Fruit fly (Drosophila melanogaster) whole organism, embryonic: Measurements from ENCODE around the gene CG34451.

ENCODE experiments used
- CG10321 ChIP-seq: fragments of 200-800 bp; sonication (Bioruptor generic); IDR thresholded peaks from 2 replicates; pipeline ENCODE4 v1.3.6; 2022; ENCODE audit warnings: missing biosample characterization, missing genetic modification characterization
- CG11085 ChIP-seq: fragments of 200-800 bp; sonication (Bioruptor generic); IDR thresholded peaks from 2 replicates; pipeline ENCODE4 v1.3.6; 2022; ENCODE audit warnings: missing biosample characterization, missing genetic modification characterization
- CG16779 ChIP-seq: fragments of 200-800 bp; sonication (Bioruptor generic); IDR thresholded peaks from 2 replicates; pipeline ENCODE4 v1.3.6; 2022; ENCODE audit warnings: missing biosample characterization, missing genetic modification characterization
- CG4730 ChIP-seq: fragments of 200-800 bp; sonication (Bioruptor generic); IDR thresholded peaks from 2 replicates; pipeline ENCODE4 v1.3.6; 2022; ENCODE audit warnings: missing biosample characterization, missing genetic modification characterization
- Chrac-16 ChIP-seq: fragments of 200-800 bp; sonication (Bioruptor generic); optimal IDR thresholded peaks from 3 replicates; lab custom pipeline; 2016; ENCODE audit warnings: missing biosample characterization, missing genetic modification characterization
- Dll ChIP-seq: fragments of 200-800 bp; sonication (Bioruptor generic); IDR thresholded peaks from 4 replicates; pipeline ENCODE4 v1.3.6; 2022; ENCODE audit warnings: missing biosample characterization, missing genetic modification characterization; ENCODE audit not compliant: partially characterized antibody
- Doc3 ChIP-seq: fragments of 200-800 bp; sonication (Bioruptor generic); IDR thresholded peaks from 3 replicates; pipeline ENCODE4 v1.3.6; 2022; ENCODE audit warnings: missing biosample characterization, missing genetic modification characterization; ENCODE audit not compliant: partially characterized antibody
- Dp ChIP-seq: fragments of 200-800 bp; sonication (Bioruptor generic); optimal IDR thresholded peaks from 2 replicates; lab custom pipeline; 2018; ENCODE audit warnings: missing biosample characterization, mild to moderate bottlenecking, missing genetic modification characterization, moderate library complexity
- HLH3B ChIP-seq: fragments of 200-800 bp; sonication (Bioruptor generic); IDR thresholded peaks from 2 replicates; pipeline ENCODE4 v1.3.6; 2022; ENCODE audit warnings: missing biosample characterization, missing genetic modification characterization
- Sin3A ChIP-seq: fragments of >200 bp; optimal IDR thresholded peaks from 2 replicates; lab custom pipeline; 2018
- Taf1 ChIP-seq: fragments of 200-800 bp; sonication (Bioruptor generic); IDR thresholded peaks from 2 replicates; pipeline ENCODE4 v1.3.6; 2022; ENCODE audit warnings: missing biosample characterization, missing genetic modification characterization
- bcd ChIP-seq: fragments of 200-800 bp; sonication (Bioruptor generic); optimal IDR thresholded peaks from 2 replicates; lab custom pipeline; 2017; ENCODE audit warnings: missing biosample characterization, mild to moderate bottlenecking, missing genetic modification characterization
- slbo ChIP-seq: fragments of 200-800 bp; sonication (Bioruptor generic); IDR thresholded peaks from 2 replicates; pipeline ENCODE4 v1.3.6; 2022; ENCODE audit warnings: missing biosample characterization, missing genetic modification characterization

DNA sequence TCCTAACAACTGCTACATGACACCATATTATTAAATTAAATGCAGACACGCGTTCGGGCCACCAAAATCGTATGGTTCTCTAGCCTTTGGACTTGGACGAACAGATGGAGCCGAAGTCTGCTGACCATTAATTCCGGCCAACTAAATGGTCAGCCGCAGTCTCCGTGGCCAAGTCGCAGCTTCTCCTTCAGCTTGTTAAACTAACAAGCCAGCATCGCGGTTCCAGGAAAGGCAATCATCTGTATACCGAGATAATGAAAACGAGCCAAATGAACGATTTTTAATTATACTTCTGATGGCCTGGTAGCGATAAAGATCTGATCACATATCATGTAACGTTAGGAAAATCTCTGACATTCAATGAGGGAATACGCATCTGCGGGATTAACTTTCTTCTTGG lies 21.9 kb downstream of the CG34451 start:
- TF ChIP-seq bcd (GFP tag; lab: Kevin White, UChicago) (no peak), Dll (GFP tag; lab: Robert Waterston, UW) (no peak), Chrac-16 (GFP tag; lab: Kevin White, UChicago) (no peak), CG11085 (no peak), CG10321 (GFP tag; lab: Robert Waterston, UW) (no peak), slbo (GFP tag; lab: Robert Waterston, UW) (no peak), Sin3A (no peak), Doc3 (GFP tag; lab: Robert Waterston, UW) (no peak), HLH3B (no peak), CG4730 (GFP tag; lab: Robert Waterston, UW) (no peak), Taf1 (GFP tag; lab: Robert Waterston, UW) (no peak), CG16779 (GFP tag; lab: Robert Waterston, UW) (no peak), Dp (GFP tag; lab: Kevin White, UChicago) (no peak)
